Worm (Caenorhabditis elegans) whole organism, young adult: ENCODE data around the gene F25B5.3.

ENCODE experiments used
- B0336.3 ChIP-seq: fragments of 200-800 bp; sonication (Bioruptor generic); IDR thresholded peaks from 2 replicates; pipeline ENCODE4 v1.3.6; 2022; ENCODE audit warnings: missing genetic modification characterization, missing compliant biosample characterization
- C17E4.6 ChIP-seq: fragments of 200-800 bp; sonication (Bioruptor generic); IDR thresholded peaks from 2 replicates; pipeline ENCODE4 v1.3.6; 2022; ENCODE audit warnings: missing genetic modification reagents, missing genetic modification characterization, missing compliant biosample characterization
- F10E7.11 ChIP-seq: sonication (generic microtip); optimal IDR thresholded peaks from 2 replicates; lab custom pipeline; 2017; ENCODE audit warnings: mild to moderate bottlenecking, missing genetic modification characterization, moderate library complexity, missing compliant biosample characterization
- F22D6.2 ChIP-seq: sonication (generic microtip); optimal IDR thresholded peaks from 2 replicates; lab custom pipeline; 2016; ENCODE audit warnings: mild to moderate bottlenecking, missing genetic modification characterization, missing compliant biosample characterization
- F33H1.4 ChIP-seq: fragments of 200-800 bp; sonication (Bioruptor generic); IDR thresholded peaks from 2 replicates; pipeline ENCODE4 v1.3.6; 2022; ENCODE audit warnings: missing genetic modification reagents, missing genetic modification characterization, missing compliant biosample characterization
- Y53G8AR.9 ChIP-seq: fragments of 200-800 bp; sonication (Bioruptor generic); conservative IDR thresholded peaks from 2 replicates; pipeline ENCODE4 v1.3.6; 2022; ENCODE audit warnings: missing genetic modification reagents, missing genetic modification characterization, missing compliant biosample characterization
- Y79H2A.3 ChIP-seq: fragments of 200-800 bp; sonication (Bioruptor generic); conservative IDR thresholded peaks from 2 replicates; pipeline ENCODE4 v1.3.6; 2022; ENCODE audit warnings: missing genetic modification reagents, missing genetic modification characterization, missing compliant biosample characterization
- ZK185.1 ChIP-seq: sonication (generic microtip); optimal IDR thresholded peaks from 2 replicates; lab custom pipeline; 2016; ENCODE audit warnings: mild to moderate bottlenecking, missing genetic modification characterization, missing compliant biosample characterization; ENCODE audit not compliant: poor library complexity, severe bottlenecking
- ama-1 ChIP-seq, 3 experiments: fragments of 150-350 bp in 1 of 3; sonication (generic microtip) in 2 of 3; optimal IDR thresholded peaks; 2 replicates each; lab custom pipeline; 2014 to 2018; ENCODE audit warnings: missing biosample characterization in 2 of 3, missing genetic modification characterization in 2 of 3, missing genetic modification reagents in 2 of 3
- bed-2 ChIP-seq: fragments of 200-800 bp; sonication (Bioruptor generic); IDR thresholded peaks from 2 replicates; pipeline ENCODE4 v1.3.6; 2022; ENCODE audit warnings: missing genetic modification reagents, missing genetic modification characterization, missing compliant biosample characterization
- cebp-1 ChIP-seq, 2 experiments: fragments of 200-800 bp in 1 of 2; sonication (Bioruptor generic) in 1 of 2; sonication (generic microtip) in 1 of 2; IDR thresholded peaks in 1 of 2; optimal IDR thresholded peaks in 1 of 2; 2 replicates each; pipeline versions ENCODE4 v1.3.6 to Lab custom; 2017 to 2022; ENCODE audit warnings: missing compliant biosample characterization in 2 of 2, missing genetic modification characterization in 2 of 2, mild to moderate bottlenecking in 1 of 2, missing genetic modification reagents in 1 of 2, moderate library complexity in 1 of 2
- ceh-91 ChIP-seq: fragments of 200-800 bp; sonication (Bioruptor generic); IDR thresholded peaks from 2 replicates; pipeline ENCODE4 v1.3.6; 2022; ENCODE audit warnings: missing genetic modification reagents, missing genetic modification characterization, missing compliant biosample characterization
- chd-7 ChIP-seq: sonication (generic microtip); optimal IDR thresholded peaks from 2 replicates; lab custom pipeline; 2016; ENCODE audit warnings: mild to moderate bottlenecking, missing genetic modification characterization, moderate library complexity, missing compliant biosample characterization
- dox-1 ChIP-seq: fragments of 200-800 bp; sonication (Bioruptor generic); IDR thresholded peaks from 2 replicates; pipeline ENCODE4 v1.3.6; 2022; ENCODE audit warnings: missing genetic modification reagents, missing genetic modification characterization, missing compliant biosample characterization
- dpff-1 ChIP-seq: sonication (generic microtip); optimal IDR thresholded peaks from 2 replicates; lab custom pipeline; 2017; ENCODE audit warnings: mild to moderate bottlenecking, missing genetic modification characterization, missing compliant biosample characterization
- efl-1 ChIP-seq: fragments of 150-350 bp; optimal IDR thresholded peaks from 2 replicates; lab custom pipeline; 2014; ENCODE audit warnings: missing biosample characterization, missing genetic modification reagents, missing genetic modification characterization
- egl-18 ChIP-seq: fragments of 200-800 bp; sonication (Bioruptor generic); IDR thresholded peaks from 2 replicates; pipeline ENCODE4 v1.3.6; 2022; ENCODE audit warnings: missing genetic modification reagents, missing genetic modification characterization, missing compliant biosample characterization
- egrh-3 ChIP-seq: fragments of 200-800 bp; sonication (Bioruptor generic); IDR thresholded peaks from 2 replicates; pipeline ENCODE4 v1.3.6; 2022; ENCODE audit warnings: missing genetic modification reagents, missing genetic modification characterization, missing compliant biosample characterization
- ekl-4 ChIP-seq: fragments of 200-800 bp; sonication (Bioruptor generic); IDR thresholded peaks from 2 replicates; pipeline ENCODE4 v1.3.6; 2022; ENCODE audit warnings: missing genetic modification reagents, missing genetic modification characterization, missing compliant biosample characterization
- ets-4 ChIP-seq: fragments of 200-800 bp; sonication (Bioruptor generic); optimal IDR thresholded peaks from 2 replicates; lab custom pipeline; 2018; ENCODE audit warnings: mild to moderate bottlenecking, missing genetic modification characterization, missing compliant biosample characterization
- fkh-3 ChIP-seq: sonication (generic microtip); optimal IDR thresholded peaks from 2 replicates; lab custom pipeline; 2016; ENCODE audit warnings: mild to moderate bottlenecking, missing genetic modification characterization, missing compliant biosample characterization
- hlh-12 ChIP-seq: sonication (generic microtip); optimal IDR thresholded peaks from 2 replicates; lab custom pipeline; 2016; ENCODE audit warnings: missing genetic modification characterization, missing compliant biosample characterization
- hmg-1.2 ChIP-seq: fragments of 200-800 bp; sonication (Bioruptor generic); IDR thresholded peaks from 2 replicates; pipeline ENCODE4 v1.3.6; 2022; ENCODE audit warnings: missing genetic modification reagents, missing genetic modification characterization, missing compliant biosample characterization
- hmg-20 ChIP-seq: fragments of 200-800 bp; sonication (Bioruptor generic); IDR thresholded peaks from 2 replicates; pipeline ENCODE4 v1.3.6; 2022; ENCODE audit warnings: missing genetic modification reagents, missing genetic modification characterization, missing compliant biosample characterization
- hrde-1 ChIP-seq: sonication (generic microtip); optimal IDR thresholded peaks from 2 replicates; lab custom pipeline; 2016; ENCODE audit warnings: missing genetic modification characterization, mild to moderate bottlenecking, missing compliant biosample characterization, moderate library complexity, missing genotype, missing genetic modification reagents, borderline replicate concordance
- hsf-1 ChIP-seq: fragments of 200-800 bp; sonication (Bioruptor generic); IDR thresholded peaks from 2 replicates; pipeline ENCODE4 v1.3.6; 2022; ENCODE audit warnings: missing genetic modification reagents, missing genetic modification characterization, missing compliant biosample characterization
- let-526 ChIP-seq: fragments of 200-800 bp; sonication (Bioruptor generic); IDR thresholded peaks from 2 replicates; pipeline ENCODE4 v1.3.6; 2022; ENCODE audit warnings: missing genetic modification reagents, missing genetic modification characterization, missing compliant biosample characterization
- let-607 ChIP-seq, 2 experiments: fragments of 200-800 bp in 1 of 2; sonication (Bioruptor generic) in 1 of 2; sonication (generic microtip) in 1 of 2; optimal IDR thresholded peaks; 2 replicates each; lab custom pipeline; 2016 to 2018; ENCODE audit warnings: mild to moderate bottlenecking in 2 of 2, missing compliant biosample characterization in 2 of 2, missing genetic modification characterization in 2 of 2, moderate library complexity in 2 of 2, missing genotype in 1 of 2
- lsl-1 ChIP-seq: fragments of 200-800 bp; sonication (Bioruptor generic); optimal IDR thresholded peaks from 2 replicates; lab custom pipeline; 2018; ENCODE audit warnings: mild to moderate bottlenecking, missing genetic modification characterization, moderate library complexity, missing compliant biosample characterization
- madf-10 ChIP-seq: sonication (generic microtip); optimal IDR thresholded peaks from 2 replicates; lab custom pipeline; 2016; ENCODE audit warnings: mild to moderate bottlenecking, missing genetic modification characterization, missing compliant biosample characterization
- mel-28 ChIP-seq: sonication (generic microtip); optimal IDR thresholded peaks from 2 replicates; lab custom pipeline; 2016; ENCODE audit warnings: borderline replicate concordance, mild to moderate bottlenecking, missing genetic modification characterization, missing compliant biosample characterization
- nfya-2 ChIP-seq: fragments of 200-800 bp; sonication (Bioruptor generic); IDR thresholded peaks from 2 replicates; pipeline ENCODE4 v1.3.6; 2022; ENCODE audit warnings: missing genetic modification reagents, missing genetic modification characterization, missing compliant biosample characterization
- nfyb-1 ChIP-seq: fragments of 200-800 bp; sonication (Bioruptor generic); IDR thresholded peaks from 2 replicates; pipeline ENCODE4 v1.3.6; 2022; ENCODE audit warnings: missing genetic modification reagents, missing genetic modification characterization, missing compliant biosample characterization
- rec-8 ChIP-seq, 2 experiments: sonication (generic microtip); optimal IDR thresholded peaks; 2 replicates each; lab custom pipeline; 2016; ENCODE audit warnings: mild to moderate bottlenecking in 2 of 2, missing genetic modification characterization in 2 of 2, missing genetic modification reagents in 2 of 2, missing genotype in 2 of 2, missing biosample characterization in 1 of 2, missing compliant biosample characterization in 1 of 2, moderate library complexity in 1 of 2
- snpc-1.1 ChIP-seq: sonication (generic microtip); optimal IDR thresholded peaks from 2 replicates; lab custom pipeline; 2017; ENCODE audit warnings: missing genetic modification characterization, mild to moderate bottlenecking, missing compliant biosample characterization, antibody characterized with exemption, moderate library complexity, missing genotype, missing genetic modification reagents; ENCODE audit not compliant: insufficient read depth
- tbx-9 ChIP-seq: sonication (generic microtip); optimal IDR thresholded peaks from 2 replicates; lab custom pipeline; 2016; ENCODE audit warnings: borderline replicate concordance, missing genetic modification characterization, inconsistent platforms, missing compliant biosample characterization
- tlf-1 ChIP-seq: fragments of 200-800 bp; sonication (Bioruptor generic); optimal IDR thresholded peaks from 2 replicates; lab custom pipeline; 2018; ENCODE audit warnings: mild to moderate bottlenecking, missing genetic modification characterization, missing compliant biosample characterization
- unc-130 ChIP-seq: sonication (generic microtip); optimal IDR thresholded peaks from 2 replicates; lab custom pipeline; 2016; ENCODE audit warnings: missing genetic modification reagents, missing genetic modification characterization, missing compliant biosample characterization
- zfh-2 ChIP-seq: fragments of 200-800 bp; sonication (Bioruptor generic); conservative IDR thresholded peaks from 2 replicates; pipeline ENCODE4 v1.3.6; 2022; ENCODE audit warnings: missing genetic modification reagents, missing genetic modification characterization, missing compliant biosample characterization
- ztf-25 ChIP-seq: fragments of 200-800 bp; sonication (Bioruptor generic); IDR thresholded peaks from 2 replicates; pipeline ENCODE4 v1.3.6; 2022; ENCODE audit warnings: missing genetic modification reagents, missing genetic modification characterization, missing compliant biosample characterization

The F25B5.3 gene

DNA sequence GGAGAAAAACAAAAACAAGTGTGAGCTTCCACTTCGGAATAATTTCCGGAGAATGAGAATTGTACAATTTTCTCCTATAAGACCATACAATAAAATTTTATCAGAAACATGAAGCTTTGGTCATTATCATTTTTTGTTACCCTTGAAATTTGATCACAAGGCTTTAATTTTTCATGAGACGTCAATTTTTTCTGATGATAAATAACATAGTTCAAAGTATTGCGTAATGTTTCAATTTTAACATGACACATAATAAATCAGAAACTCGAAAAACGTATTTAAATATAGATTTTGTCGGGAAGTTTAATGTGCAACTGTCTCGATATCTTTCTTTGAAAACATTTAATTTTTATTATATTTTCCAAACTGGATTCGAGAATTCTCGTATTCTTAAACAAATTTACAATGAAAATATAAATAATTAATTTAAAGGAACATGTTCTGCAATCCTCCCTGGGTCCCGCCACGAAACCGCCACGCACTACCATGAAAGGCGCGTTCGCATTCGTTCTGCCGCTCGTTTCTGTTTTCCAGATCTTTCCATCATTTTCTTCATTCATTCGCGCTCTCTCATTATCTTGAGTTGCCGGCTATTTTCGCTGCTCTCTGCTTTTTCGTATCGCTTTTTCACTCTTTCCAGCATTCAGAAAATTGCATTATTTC is 9.8 kb upstream of the F25B5.3 start (continued):
- no peak for TF ChIP-seq madf-10 (tag; lab: Kevin White, UChicago)
- TF ChIP-seq nfyb-1 (GFP tag; lab: Robert Waterston, UW): no peak
- peak; percentile 44 for TF ChIP-seq B0336.3 (GFP tag; lab: Robert Waterston, UW)
- no peak for TF ChIP-seq ztf-25 (GFP tag; lab: Robert Waterston, UW)
- TF ChIP-seq ceh-91 (GFP tag; lab: Robert Waterston, UW): peak; percentile 93
- peak; percentile 70 for TF ChIP-seq tlf-1 (GFP tag; lab: Kevin White, UChicago)
- peak; percentile 77 for TF ChIP-seq dox-1
- TF ChIP-seq let-607 (tag; optimal IDR thresholded peaks at IDR 0.05; lab: Kevin White, UChicago): no peak
- peak; percentile 60 for TF ChIP-seq ekl-4 (GFP tag; lab: Robert Waterston, UW)

ce11 chrIII:5939453-5940296 is 9.0 kb upstream of the F25B5.3 start, which contains the start of gene ubq-1:
Gene ubq-1, plus strand, starts transcription at chrIII:5940254.
- TF ChIP-seq cebp-1 (GFP tag; IDR thresholded peaks at IDR 0.05; lab: Robert Waterston, UW) (peak; percentile 88), cebp-1 (tag; optimal IDR thresholded peaks at IDR 0.05; lab: Kevin White, UChicago) (peak; percentile 95), ZK185.1 (tag; lab: Kevin White, UChicago) (peak; percentile 60), efl-1 (no peak), Y53G8AR.9 (GFP tag; lab: Robert Waterston, UW) (0 out of 2 replicates have a peak, but pooled peaks have one; percentile 8), ama-1 (optimal IDR thresholded peaks at IDR 0.05; lab: Kevin White, UChicago) (no peak), ama-1 (GFP tag; optimal IDR thresholded peaks at IDR 0.05; lab: Kevin White, UChicago) (peak in 1 of 2 experiments; percentile 2), snpc-1.1 (tag; lab: Kevin White, UChicago) (no peak), unc-130 (GFP tag; lab: Kevin White, UChicago) (no peak), lsl-1 (GFP tag; lab: Kevin White, UChicago) (peak; percentile 27), egrh-3 (GFP tag; lab: Robert Waterston, UW) (peak; percentile 44; the same call in 1 of the 2 replicates), hsf-1 (peak; percentile 48; the same call in 1 of the 2 replicates), dox-1 (0 out of 2 replicates have a peak, but pooled peaks have one; percentile 6), mel-28 (tag; lab: Kevin White, UChicago) (peak; percentile 9)

ce11 chrIII:5940525-5940974 is 8.1 kb upstream of the F25B5.3 start:
- no peak for TF ChIP-seq tbx-9 (tag; lab: Kevin White, UChicago)
- TF ChIP-seq let-526 (GFP tag; lab: Robert Waterston, UW): peak; percentile 60; the same call in 1 of the 2 replicates
- peak; percentile 60; the same call in 1 of the 2 replicates for TF ChIP-seq hmg-1.2
- no peak for TF ChIP-seq egl-18
- TF ChIP-seq dpff-1 (tag; lab: Kevin White, UChicago): no peak
- no peak for TF ChIP-seq hrde-1 (tag; lab: Kevin White, UChicago)
- no peak for TF ChIP-seq bed-2
- TF ChIP-seq fkh-3 (tag; lab: Kevin White, UChicago): no peak
- TF ChIP-seq hmg-20: no peak
- no peak for TF ChIP-seq hlh-12
- no peak for TF ChIP-seq F22D6.2 (tag; lab: Kevin White, UChicago)
- TF ChIP-seq chd-7 (tag; lab: Kevin White, UChicago): peak; percentile 69
- TF ChIP-seq F10E7.11 (tag; lab: Kevin White, UChicago): no peak
- TF ChIP-seq zfh-2 (GFP tag; lab: Robert Waterston, UW): 0 out of 2 replicates have a peak, but pooled peaks have one; percentile 6
- no peak for TF ChIP-seq Y79H2A.3 (GFP tag; lab: Robert Waterston, UW)
- peak; percentile 47 for TF ChIP-seq tlf-1 (GFP tag; lab: Kevin White, UChicago)
- TF ChIP-seq nfya-2 (GFP tag; lab: Robert Waterston, UW): no peak
- peak; percentile 83 for TF ChIP-seq ets-4 (GFP tag; lab: Kevin White, UChicago)
- peak; percentile 38; the same call in 1 of the 2 replicates for TF ChIP-seq F33H1.4 (GFP tag; lab: Robert Waterston, UW)
- TF ChIP-seq rec-8 (tag; optimal IDR thresholded peaks at IDR 0.05; lab: Kevin White, UChicago): no peak
- TF ChIP-seq C17E4.6 (GFP tag; lab: Robert Waterston, UW): no peak
